Worm (Caenorhabditis elegans): ENCODE measurements around the gene svh-5.
A peak's percentile ranks its signal among the peaks of the same experiment; 100 is the strongest.

svh-5 gene

ce11 chrX:15365235-15365634, 12.4 kb downstream of the svh-5 start (continued):
- TF ChIP-seq ets-5 (GFP tag; IDR thresholded peaks at IDR 0.05): no peak
- TF ChIP-seq efl-1 (optimal IDR thresholded peaks at IDR 0.05): peak; percentile 31 to 50
- TF ChIP-seq efl-1 (GFP tag; optimal IDR thresholded peaks at IDR 0.05 in 1 of 2): peak; percentile 46 to 95
- no peak for TF ChIP-seq nhr-12 (tag; optimal IDR thresholded peaks at IDR 0.05)
- TF ChIP-seq fos-1 (tag; optimal IDR thresholded peaks at IDR 0.05): peak; percentile 1
- peak; percentile 84 for TF ChIP-seq skn-1 (tag; optimal IDR thresholded peaks at IDR 0.05)
- peak; percentile 76 for TF ChIP-seq irx-1 (tag; optimal IDR thresholded peaks at IDR 0.05)
- peak; percentile 57 for TF ChIP-seq C16A3.4 (tag; optimal IDR thresholded peaks at IDR 0.05)
- peak; percentile 44 for TF ChIP-seq nhr-90 (tag; optimal IDR thresholded peaks at IDR 0.05; ENCODE audit: poor library complexity)
- no peak for TF ChIP-seq unc-130 (tag; optimal IDR thresholded peaks at IDR 0.05)
- TF ChIP-seq zip-4 (GFP tag; optimal IDR thresholded peaks at IDR 0.05): no peak
- peak; percentile 84 for TF ChIP-seq mep-1 (tag; optimal IDR thresholded peaks at IDR 0.05)
- TF ChIP-seq egl-27 (tag; optimal IDR thresholded peaks at IDR 0.05): no peak
- TF ChIP-seq alr-1 (tag; optimal IDR thresholded peaks at IDR 0.05; ENCODE audit: borderline replicate concordance): no peak
- TF ChIP-seq nhr-84 (tag; optimal IDR thresholded peaks at IDR 0.05): no peak
- TF ChIP-seq sup-37 (GFP tag; optimal IDR thresholded peaks at IDR 0.05): peak; percentile 57
- peak in 1 of 2 experiments; percentile 95 for TF ChIP-seq mdl-1 (tag; optimal IDR thresholded peaks at IDR 0.05)
- no peak for TF ChIP-seq ceh-90 (tag; optimal IDR thresholded peaks at IDR 0.05)
- no peak for TF ChIP-seq ceh-63 (GFP tag; optimal IDR thresholded peaks at IDR 0.05)
- TF ChIP-seq C34B4.2 (tag; optimal IDR thresholded peaks at IDR 0.05): no peak
- peak; percentile 3 for TF ChIP-seq nhr-11 (tag; optimal IDR thresholded peaks at IDR 0.05)
- peak; percentile 73 for TF ChIP-seq pax-3 (tag; optimal IDR thresholded peaks at IDR 0.05)
- no peak for TF ChIP-seq mef-2 (tag; optimal IDR thresholded peaks at IDR 0.05)
- TF ChIP-seq dpl-1 (GFP tag; optimal IDR thresholded peaks at IDR 0.05): peak; percentile 26 to 54 (median 45)
- TF ChIP-seq lsy-2 (tag; optimal IDR thresholded peaks at IDR 0.05): peak; percentile 62 to 82
- TF ChIP-seq snu-23 (GFP tag; optimal IDR thresholded peaks at IDR 0.05): peak; percentile 86
- TF ChIP-seq lin-39 (tag; optimal IDR thresholded peaks at IDR 0.05): peak; percentile 16
- TF ChIP-seq C04F5.9 (tag; optimal IDR thresholded peaks at IDR 0.05): no peak
- no peak for TF ChIP-seq ceh-8 (GFP tag; optimal IDR thresholded peaks at IDR 0.05)
- TF ChIP-seq nhr-19 (GFP tag; conservative IDR thresholded peaks at IDR 0.05): peak; percentile 71
- no peak for TF ChIP-seq elt-2 (tag; optimal IDR thresholded peaks at IDR 0.05)
- TF ChIP-seq lin-15B (tag; optimal IDR thresholded peaks at IDR 0.05): no peak
- TF ChIP-seq lin-35 (GFP tag; optimal IDR thresholded peaks at IDR 0.05): peak; percentile 50 to 76
- TF ChIP-seq pag-3 (tag; optimal IDR thresholded peaks at IDR 0.05; ENCODE audit: borderline replicate concordance, insufficient read depth): no peak
- TF ChIP-seq nhr-47 (tag; optimal IDR thresholded peaks at IDR 0.05): peak; percentile 77
- TF ChIP-seq elt-3 (tag; optimal IDR thresholded peaks at IDR 0.05): peak in 1 of 6 experiments; percentile 27
- TF ChIP-seq grh-1 (GFP tag; IDR thresholded peaks at IDR 0.05): peak; percentile 75
- TF ChIP-seq nhr-28 (tag; optimal IDR thresholded peaks at IDR 0.05): no peak
- peak; percentile 8 for TF ChIP-seq nhr-237 (tag; optimal IDR thresholded peaks at IDR 0.05)
- peak; percentile 66 for TF ChIP-seq swsn-7 (tag; optimal IDR thresholded peaks at IDR 0.05)
- TF ChIP-seq pqm-1 (tag; optimal IDR thresholded peaks at IDR 0.05): no peak
- TF ChIP-seq dsc-1 (tag; optimal IDR thresholded peaks at IDR 0.05): peak; percentile 50
- no peak for TF ChIP-seq fkh-4 (tag; optimal IDR thresholded peaks at IDR 0.05; ENCODE audit: borderline replicate concordance)
- peak; percentile 43 for TF ChIP-seq sox-4 (tag; optimal IDR thresholded peaks at IDR 0.05)
- TF ChIP-seq fkh-8 (tag; optimal IDR thresholded peaks at IDR 0.05): peak; percentile 62
- TF ChIP-seq fkh-10 (GFP tag; optimal IDR thresholded peaks at IDR 0.05): peak; percentile 41

All from whole organism, L1 larva.